Fruit fly (Drosophila melanogaster): ENCODE data around the gene Xpac.
A peak's percentile ranks its signal among the peaks of the same experiment; 100 is the strongest.

The Xpac gene

DNA sequence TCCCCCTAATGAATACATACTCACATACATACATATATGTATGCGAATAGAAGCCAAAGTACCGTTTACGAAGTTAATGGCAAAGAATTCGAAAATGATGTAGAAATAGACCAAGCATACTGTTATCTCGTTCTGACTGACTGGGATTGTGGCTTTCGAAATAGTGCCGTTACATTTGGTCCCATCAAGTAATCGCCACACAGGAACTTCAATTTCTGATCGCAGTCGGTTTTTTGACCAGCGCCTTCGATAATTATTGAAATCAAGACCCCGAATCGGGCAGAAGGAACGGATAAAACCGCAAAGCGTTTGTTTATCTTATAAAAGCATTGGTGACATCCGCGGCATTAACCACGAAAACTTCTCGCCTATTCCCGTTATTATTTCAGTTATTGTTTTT lies 15.6 kb upstream of the Xpac start:
- TF ChIP-seq br (optimal IDR thresholded peaks at IDR 0.05) = no peak
- TF ChIP-seq zfh2 (GFP tag; optimal IDR thresholded peaks at IDR 0.05) = no peak
- TF ChIP-seq ewg (GFP tag; optimal IDR thresholded peaks at IDR 0.05) = no peak
- TF ChIP-seq CG1832 (GFP tag; optimal IDR thresholded peaks at IDR 0.05) = no peak
- TF ChIP-seq Hey (tag; optimal IDR thresholded peaks at IDR 0.05) = no peak
- TF ChIP-seq CrebB (tag; optimal IDR thresholded peaks at IDR 0.05) = no peak
- TF ChIP-seq BtbVII (GFP tag; optimal IDR thresholded peaks at IDR 0.05) = no peak
- TF ChIP-seq CG6254 (GFP tag; optimal IDR thresholded peaks at IDR 0.05) = no peak
- no peak for TF ChIP-seq CG10267 (tag; optimal IDR thresholded peaks at IDR 0.05)
- TF ChIP-seq dimm (GFP tag; IDR thresholded peaks at IDR 0.05) = no peak
- no peak for TF ChIP-seq repo (GFP tag; optimal IDR thresholded peaks at IDR 0.05)
- TF ChIP-seq MBD-R2 (GFP tag; IDR thresholded peaks at IDR 0.05) = no peak
- TF ChIP-seq Sry-δ (GFP tag; optimal IDR thresholded peaks at IDR 0.05) = no peak
- no peak for TF ChIP-seq CG12155 (GFP tag; optimal IDR thresholded peaks at IDR 0.05)
- TF ChIP-seq CG4820 (GFP tag; optimal IDR thresholded peaks at IDR 0.05) = no peak
- TF ChIP-seq ERR (GFP tag; optimal IDR thresholded peaks at IDR 0.05) = no peak

DNA sequence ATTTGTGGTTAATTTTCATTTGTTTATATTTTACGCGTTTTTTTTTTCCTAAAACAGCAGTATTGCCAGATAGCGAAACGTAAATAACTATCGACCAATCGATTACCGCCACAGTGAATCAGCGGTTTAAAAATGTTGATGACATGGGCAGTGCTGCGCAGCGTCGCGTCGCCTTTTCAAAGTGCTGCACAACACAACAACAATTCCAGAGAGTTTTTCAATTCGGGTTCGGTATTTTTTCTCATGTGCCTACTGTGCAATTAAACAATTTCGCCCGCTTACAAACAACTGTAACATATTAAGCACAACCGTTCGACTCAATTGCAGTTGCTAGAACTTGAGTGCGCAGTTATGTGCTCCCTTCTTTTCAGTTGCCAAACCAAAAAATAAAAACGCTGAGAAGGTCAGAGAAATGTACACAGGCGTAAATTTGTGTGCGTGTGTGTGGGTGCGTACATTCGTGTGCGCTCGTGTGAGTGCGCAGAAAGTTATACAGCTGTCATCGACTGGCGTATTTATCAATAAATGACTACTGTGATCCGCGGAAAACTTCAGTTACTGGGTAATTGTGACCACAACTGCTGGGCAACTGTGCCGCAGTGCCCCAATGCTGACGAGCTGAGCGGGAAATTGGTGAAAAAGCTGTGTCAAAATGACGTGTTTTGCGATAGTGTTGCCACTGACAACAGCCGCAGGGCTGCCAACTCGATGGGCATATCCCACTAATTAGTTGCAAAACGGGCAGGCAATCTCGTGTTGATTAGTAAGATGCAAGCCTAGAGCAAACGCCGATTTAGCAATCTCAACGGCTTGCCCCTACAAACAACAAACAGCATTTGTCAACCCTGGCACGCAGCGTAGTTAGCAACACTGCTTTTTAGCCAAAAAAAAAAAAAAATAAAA lies 13.1 kb upstream of the Xpac start, which contains the start of the genes tyf and Tip60:
Gene tyf (plus strand): TSS at position 187 of the 903 bp plus-strand sequence.
Gene Tip60 (minus strand): TSS at position 654 of the 903 bp plus-strand sequence.
- TF ChIP-seq chif (GFP tag; optimal IDR thresholded peaks at IDR 0.05) = peak in 1 of 2 experiments; percentile 1
- peak; percentile 34; the same call in 1 of the 4 replicates for TF ChIP-seq Gug (GFP tag; IDR thresholded peaks at IDR 0.05)
- no peak; the same call in 1 of the 2 replicates for TF ChIP-seq tna (GFP tag; IDR thresholded peaks at IDR 0.05; ENCODE audit: partially characterized antibody)
- peak; percentile 47; the same call in 1 of the 3 replicates for TF ChIP-seq ci (GFP tag; IDR thresholded peaks at IDR 0.05)
- peak; percentile 49 for TF ChIP-seq Dp (GFP tag; optimal IDR thresholded peaks at IDR 0.05)
- no peak for TF ChIP-seq tgo (GFP tag; IDR thresholded peaks at IDR 0.05)
- no peak for TF ChIP-seq gcm (GFP tag; optimal IDR thresholded peaks at IDR 0.05)
- peak; percentile 35 for TF ChIP-seq CG12659 (GFP tag; optimal IDR thresholded peaks at IDR 0.05)
- TF ChIP-seq CG3726 (GFP tag; IDR thresholded peaks at IDR 0.05) = no peak
- TF ChIP-seq pzg (GFP tag; optimal IDR thresholded peaks at IDR 0.05) = peak; percentile 66
- TF ChIP-seq HmgD (GFP tag; optimal IDR thresholded peaks at IDR 0.05) = peak; percentile 40
- TF ChIP-seq CG32532 (GFP tag; IDR thresholded peaks at IDR 0.05) = peak; percentile 18; the same call in 1 of the 2 replicates
- peak; percentile 53 for TF ChIP-seq CG9932 (GFP tag; IDR thresholded peaks at IDR 0.05)
- TF ChIP-seq lab (GFP tag; optimal IDR thresholded peaks at IDR 0.05) = no peak
- TF ChIP-seq H15 (GFP tag; IDR thresholded peaks at IDR 0.05) = no peak
- peak; percentile 29 for TF ChIP-seq ewg (GFP tag; optimal IDR thresholded peaks at IDR 0.05)
- peak; percentile 92 for TF ChIP-seq Ets65A (GFP tag)
- no peak for TF ChIP-seq Oli (tag; optimal IDR thresholded peaks at IDR 0.05)
- TF ChIP-seq Sry-β (GFP tag; optimal IDR thresholded peaks at IDR 0.05) = peak; percentile 69
- TF ChIP-seq rib (GFP tag; IDR thresholded peaks at IDR 0.05) = no peak
- TF ChIP-seq phol (tag; optimal IDR thresholded peaks at IDR 0.05) = peak; percentile 79
- no peak for TF ChIP-seq CG2889 (GFP tag; IDR thresholded peaks at IDR 0.05)
- peak; percentile 45 for TF ChIP-seq CG15514 (GFP tag; optimal IDR thresholded peaks at IDR 0.05)
- no peak for TF ChIP-seq ERR (GFP tag; optimal IDR thresholded peaks at IDR 0.05)
- TF ChIP-seq CG18599 (GFP tag; optimal IDR thresholded peaks at IDR 0.05) = peak; percentile 34
- peak; percentile 36 for TF ChIP-seq mam (GFP tag; optimal IDR thresholded peaks at IDR 0.05)
- TF ChIP-seq Trl (optimal IDR thresholded peaks at IDR 0.05) = no peak
- TF ChIP-seq Trl (GFP tag; optimal IDR thresholded peaks at IDR 0.05) = peak; percentile 27
- peak; percentile 11 for TF ChIP-seq tin (GFP tag; optimal IDR thresholded peaks at IDR 0.05)
- no peak for TF ChIP-seq cas (GFP tag; IDR thresholded peaks at IDR 0.05)
- 0 out of 3 replicates have a peak, but pooled peaks have one; percentile 47 for TF ChIP-seq so (GFP tag; IDR thresholded peaks at IDR 0.05)
- no peak for TF ChIP-seq unpg (GFP tag; optimal IDR thresholded peaks at IDR 0.05)
- no peak for TF ChIP-seq CG31224 (GFP tag; IDR thresholded peaks at IDR 0.05)
- TF ChIP-seq CG10431 (GFP tag; optimal IDR thresholded peaks at IDR 0.05) = peak; percentile 4
- no peak for TF ChIP-seq Hmr (GFP tag; optimal IDR thresholded peaks at IDR 0.05)
- peak; percentile 47 for TF ChIP-seq MBD-R2 (GFP tag; IDR thresholded peaks at IDR 0.05)

All from whole organism, embryonic.